Fruit fly (Drosophila melanogaster): Measurements from ENCODE around the gene CG16825.

The CG16825 gene

dm6 chr2L:13304488-13304887 is at the start of gene CG16825:
Gene CG16825 (plus strand): TSS chr2L:13304788.
- no peak for TF ChIP-seq psq (optimal IDR thresholded peaks at IDR 0.05)
- no peak for TF ChIP-seq Sin3A (optimal IDR thresholded peaks at IDR 0.05)
- TF ChIP-seq ttk (optimal IDR thresholded peaks at IDR 0.05): no peak
- TF ChIP-seq insv (optimal IDR thresholded peaks at IDR 0.05): no peak
- no peak for TF ChIP-seq Myc (optimal IDR thresholded peaks at IDR 0.05)
- TF ChIP-seq h (optimal IDR thresholded peaks at IDR 0.05): no peak

dm6 chr2L:13257177-13257576 is 47.4 kb upstream of the CG16825 start, which contains the start of gene Naa20B:
Gene Naa20B (plus strand): TSS chr2L:13257477.
- no peak for TF ChIP-seq psq (optimal IDR thresholded peaks at IDR 0.05)
- no peak for TF ChIP-seq h (optimal IDR thresholded peaks at IDR 0.05)
- TF ChIP-seq Sin3A (optimal IDR thresholded peaks at IDR 0.05): no peak
- TF ChIP-seq ttk (optimal IDR thresholded peaks at IDR 0.05): no peak
- no peak for TF ChIP-seq Myc (optimal IDR thresholded peaks at IDR 0.05)
- no peak for TF ChIP-seq insv (optimal IDR thresholded peaks at IDR 0.05)

dm6 chr2L:13258702-13259101 is 45.9 kb upstream of the CG16825 start:
- TF ChIP-seq Myc (optimal IDR thresholded peaks at IDR 0.05) (no peak), psq (optimal IDR thresholded peaks at IDR 0.05) (no peak)

- TF ChIP-seq insv (optimal IDR thresholded peaks at IDR 0.05) (no peak), h (optimal IDR thresholded peaks at IDR 0.05) (no peak), Sin3A (optimal IDR thresholded peaks at IDR 0.05) (no peak), ttk (optimal IDR thresholded peaks at IDR 0.05) (no peak), Myc (optimal IDR thresholded peaks at IDR 0.05) (no peak), psq (optimal IDR thresholded peaks at IDR 0.05) (no peak)
These were observed 44.9 kb upstream of the CG16825 start, which contains the start of gene CG31730 for dm6 chr2L:13259643-13260042. Gene CG31730 (minus strand): TSS chr2L:13259743.

dm6 chr2L:13260740-13261139 is 43.8 kb upstream of the CG16825 start, which contains the start of gene CG44085:
Gene CG44085 (plus strand): TSS chr2L:13261008.
- TF ChIP-seq Sin3A (optimal IDR thresholded peaks at IDR 0.05): no peak
- TF ChIP-seq ttk (optimal IDR thresholded peaks at IDR 0.05): no peak
- TF ChIP-seq insv (optimal IDR thresholded peaks at IDR 0.05): no peak
- no peak for TF ChIP-seq psq (optimal IDR thresholded peaks at IDR 0.05)
- no peak for TF ChIP-seq Myc (optimal IDR thresholded peaks at IDR 0.05)
- no peak for TF ChIP-seq h (optimal IDR thresholded peaks at IDR 0.05)

dm6 chr2L:13265776-13266175 is 38.8 kb upstream of the CG16825 start, which contains the start of gene CG31848:
Gene CG31848 (minus strand): TSS chr2L:13265876.
- TF ChIP-seq psq (optimal IDR thresholded peaks at IDR 0.05): no peak
- TF ChIP-seq Sin3A (optimal IDR thresholded peaks at IDR 0.05): no peak
- TF ChIP-seq h (optimal IDR thresholded peaks at IDR 0.05): no peak
- TF ChIP-seq insv (optimal IDR thresholded peaks at IDR 0.05): no peak
- no peak for TF ChIP-seq Myc (optimal IDR thresholded peaks at IDR 0.05)
- no peak for TF ChIP-seq ttk (optimal IDR thresholded peaks at IDR 0.05)

- TF ChIP-seq Sin3A (optimal IDR thresholded peaks at IDR 0.05): no peak
- no peak for TF ChIP-seq insv (optimal IDR thresholded peaks at IDR 0.05)
- no peak for TF ChIP-seq ttk (optimal IDR thresholded peaks at IDR 0.05)
- TF ChIP-seq Myc (optimal IDR thresholded peaks at IDR 0.05): no peak
- no peak for TF ChIP-seq h (optimal IDR thresholded peaks at IDR 0.05)
- TF ChIP-seq psq (optimal IDR thresholded peaks at IDR 0.05): no peak
These were observed 38.0 kb upstream of the CG16825 start for dm6 chr2L:13266627-13267026.

- no peak for TF ChIP-seq Sin3A (optimal IDR thresholded peaks at IDR 0.05)
These were observed 36.4 kb upstream of the CG16825 start for dm6 chr2L:13268040-13268652.

dm6 chr2L:13272541-13272940 is 32.0 kb upstream of the CG16825 start:
- TF ChIP-seq insv (optimal IDR thresholded peaks at IDR 0.05): no peak
- no peak for TF ChIP-seq psq (optimal IDR thresholded peaks at IDR 0.05)
- no peak for TF ChIP-seq ttk (optimal IDR thresholded peaks at IDR 0.05)
- no peak for TF ChIP-seq Myc (optimal IDR thresholded peaks at IDR 0.05)
- no peak for TF ChIP-seq Sin3A (optimal IDR thresholded peaks at IDR 0.05)
- TF ChIP-seq h (optimal IDR thresholded peaks at IDR 0.05): no peak

dm6 chr2L:13285791-13286190 is 18.8 kb upstream of the CG16825 start:
- TF ChIP-seq insv (optimal IDR thresholded peaks at IDR 0.05) (no peak), psq (optimal IDR thresholded peaks at IDR 0.05) (no peak), Sin3A (optimal IDR thresholded peaks at IDR 0.05) (no peak), h (optimal IDR thresholded peaks at IDR 0.05) (no peak), Myc (optimal IDR thresholded peaks at IDR 0.05) (no peak), ttk (optimal IDR thresholded peaks at IDR 0.05) (no peak)

dm6 chr2L:13286456-13286855 is 18.1 kb upstream of the CG16825 start, which contains the start of the genes Drep4 and Uvrag:
Gene Drep4 (minus strand): TSS chr2L:13286462.
Gene Uvrag (plus strand): TSS chr2L:13286777.
- TF ChIP-seq psq (optimal IDR thresholded peaks at IDR 0.05): no peak
- no peak for TF ChIP-seq ttk (optimal IDR thresholded peaks at IDR 0.05)
- no peak for TF ChIP-seq insv (optimal IDR thresholded peaks at IDR 0.05)
- TF ChIP-seq h (optimal IDR thresholded peaks at IDR 0.05): no peak
- TF ChIP-seq Sin3A (optimal IDR thresholded peaks at IDR 0.05): no peak
- TF ChIP-seq Myc (optimal IDR thresholded peaks at IDR 0.05): no peak

dm6 chr2L:13289689-13290088 is 14.9 kb upstream of the CG16825 start, which contains the start of gene CG31729:
Gene CG31729 (plus strand): TSS chr2L:13289997.
- TF ChIP-seq ttk (optimal IDR thresholded peaks at IDR 0.05) (no peak), h (optimal IDR thresholded peaks at IDR 0.05) (no peak), psq (optimal IDR thresholded peaks at IDR 0.05) (no peak), insv (optimal IDR thresholded peaks at IDR 0.05) (no peak), Sin3A (optimal IDR thresholded peaks at IDR 0.05) (no peak), Myc (optimal IDR thresholded peaks at IDR 0.05) (no peak)
